Fruit fly (Drosophila melanogaster) whole organism, embryonic: ENCODE data around the gene CG5793.

Source experiments
- Atf6 ChIP-seq: fragments of 200-800 bp; sonication (Bioruptor generic); IDR thresholded peaks from 2 replicates; pipeline ENCODE4 v1.3.6; 2022; ENCODE audit warnings: missing biosample characterization, missing genetic modification characterization
- B-H2 ChIP-seq: fragments of 200-800 bp; sonication (Bioruptor generic); optimal IDR thresholded peaks from 2 replicates; lab custom pipeline; 2018; ENCODE audit warnings: missing biosample characterization, mild to moderate bottlenecking, missing genetic modification characterization
- Bdp1 ChIP-seq: fragments of 200-800 bp; sonication (Bioruptor generic); optimal IDR thresholded peaks from 3 replicates; lab custom pipeline; 2016; ENCODE audit warnings: missing biosample characterization, missing genetic modification characterization
- CG10209 ChIP-seq: fragments of 200-800 bp; sonication (Bioruptor generic); optimal IDR thresholded peaks from 3 replicates; lab custom pipeline; 2017; ENCODE audit warnings: missing biosample characterization, mild to moderate bottlenecking, missing genetic modification characterization, missing genetic modification reagents
- CG11456 ChIP-seq: fragments of 200-800 bp; sonication (Bioruptor generic); IDR thresholded peaks from 3 replicates; pipeline ENCODE4 v1.3.6; 2022; ENCODE audit warnings: missing biosample characterization, missing genetic modification characterization
- CG12071 ChIP-seq: fragments of 200-800 bp; sonication (Bioruptor generic); optimal IDR thresholded peaks from 3 replicates; lab custom pipeline; 2018; ENCODE audit warnings: missing biosample characterization, mild to moderate bottlenecking, missing genetic modification characterization
- CG18262 ChIP-seq: fragments of 200-800 bp; optimal IDR thresholded peaks from 3 replicates; lab custom pipeline; 2019; ENCODE audit warnings: missing biosample characterization, mild to moderate bottlenecking, missing genetic modification characterization, moderate library complexity
- CG18476 ChIP-seq: fragments of 200-800 bp; sonication (Bioruptor generic); optimal IDR thresholded peaks from 2 replicates; lab custom pipeline; 2016; ENCODE audit warnings: missing biosample characterization, mild to moderate bottlenecking, missing genetic modification characterization
- CG2129 ChIP-seq: fragments of 200-800 bp; sonication (Bioruptor generic); IDR thresholded peaks from 2 replicates; pipeline ENCODE4 v1.3.6; 2022; ENCODE audit warnings: missing biosample characterization, missing genetic modification characterization; ENCODE audit not compliant: partially characterized antibody
- CG2202 ChIP-seq: fragments of 200-800 bp; sonication (Bioruptor generic); optimal IDR thresholded peaks from 2 replicates; lab custom pipeline; 2018; ENCODE audit warnings: missing biosample characterization, mild to moderate bottlenecking, missing genetic modification characterization
- CG30020 ChIP-seq: fragments of 200-800 bp; optimal IDR thresholded peaks from 2 replicates; lab custom pipeline; 2019; ENCODE audit warnings: missing biosample characterization, mild to moderate bottlenecking, missing genetic modification characterization, moderate library complexity
- CG31365 ChIP-seq: fragments of 200-800 bp; sonication (Bioruptor generic); optimal IDR thresholded peaks from 2 replicates; lab custom pipeline; 2018; ENCODE audit warnings: missing biosample characterization, mild to moderate bottlenecking, missing genetic modification characterization
- CG33213 ChIP-seq: fragments of 200-800 bp; sonication (Bioruptor generic); optimal IDR thresholded peaks from 3 replicates; lab custom pipeline; 2016; ENCODE audit warnings: missing biosample characterization, missing genetic modification characterization
- CG8765 ChIP-seq: fragments of 200-800 bp; sonication (Bioruptor generic); IDR thresholded peaks from 2 replicates; pipeline ENCODE4 v1.3.6; 2022; ENCODE audit warnings: missing biosample characterization, missing genetic modification characterization
- CkIIα-i1 ChIP-seq: fragments of 200-800 bp; sonication (Bioruptor generic); IDR thresholded peaks from 2 replicates; pipeline ENCODE4 v1.3.6; 2022; ENCODE audit warnings: missing biosample characterization, missing genetic modification characterization
- CrebB ChIP-seq: fragments of 200-800 bp; sonication (Bioruptor generic); optimal IDR thresholded peaks from 3 replicates; lab custom pipeline; 2018; ENCODE audit warnings: missing biosample characterization, mild to moderate bottlenecking, missing genetic modification characterization
- Eip74EF ChIP-seq, 2 experiments: fragments of 200-800 bp in 1 of 2; fragments of >200 bp in 1 of 2; sonication (Bioruptor generic) in 1 of 2; optimal IDR thresholded peaks; 2 replicates each; lab custom pipeline; 2017 to 2019; ENCODE audit warnings: missing biosample characterization in 2 of 2, missing genetic modification characterization in 2 of 2, mild to moderate bottlenecking in 1 of 2, moderate library complexity in 1 of 2
- Fer1 ChIP-seq: fragments of 200-800 bp; sonication (Bioruptor generic); optimal IDR thresholded peaks from 2 replicates; lab custom pipeline; 2017; ENCODE audit warnings: missing biosample characterization, mild to moderate bottlenecking, missing genetic modification characterization
- GATAe ChIP-seq: fragments of 200-800 bp; sonication (Bioruptor generic); conservative IDR thresholded peaks from 2 replicates; pipeline ENCODE4 v1.3.6; 2022; ENCODE audit warnings: missing biosample characterization, missing genetic modification characterization
- HLH3B ChIP-seq: fragments of 200-800 bp; sonication (Bioruptor generic); IDR thresholded peaks from 2 replicates; pipeline ENCODE4 v1.3.6; 2022; ENCODE audit warnings: missing biosample characterization, missing genetic modification characterization
- Hr51 ChIP-seq, 2 experiments: fragments of 200-800 bp; sonication (Bioruptor generic); optimal IDR thresholded peaks; 2 replicates in 1 of 2; 3 replicates in 1 of 2; lab custom pipeline; 2016 to 2018; ENCODE audit warnings: missing biosample characterization in 2 of 2, missing genetic modification characterization in 2 of 2, mild to moderate bottlenecking in 1 of 2, moderate library complexity in 1 of 2
- MESR4 ChIP-seq: fragments of 200-800 bp; sonication (Bioruptor generic); optimal IDR thresholded peaks from 2 replicates; lab custom pipeline; 2018; ENCODE audit warnings: missing biosample characterization, mild to moderate bottlenecking, missing genetic modification characterization, moderate library complexity
- Meics ChIP-seq: fragments of 200-800 bp; sonication (Bioruptor generic); optimal IDR thresholded peaks from 2 replicates; lab custom pipeline; 2017; ENCODE audit warnings: missing biosample characterization, mild to moderate bottlenecking, missing genetic modification characterization
- Myb ChIP-seq: fragments of 200-800 bp; sonication (Bioruptor generic); optimal IDR thresholded peaks from 2 replicates; lab custom pipeline; 2016; ENCODE audit warnings: missing biosample characterization, missing genetic modification characterization
- Oaz ChIP-seq: fragments of 200-800 bp; sonication (Bioruptor generic); IDR thresholded peaks from 2 replicates; pipeline ENCODE4 v1.3.6; 2022; ENCODE audit warnings: missing biosample characterization, missing genetic modification characterization
- Pdp1 ChIP-seq, 2 experiments: fragments of 200-800 bp; sonication (Bioruptor generic); optimal IDR thresholded peaks; 3 replicates each; lab custom pipeline; 2016; ENCODE audit warnings: missing biosample characterization in 2 of 2, missing genetic modification characterization in 2 of 2, mild to moderate bottlenecking in 1 of 2, moderate library complexity in 1 of 2
- Ptx1 ChIP-seq: fragments of 200-800 bp; sonication (Bioruptor generic); IDR thresholded peaks from 2 replicates; pipeline ENCODE4 v1.3.6; 2022; ENCODE audit warnings: missing biosample characterization, missing genetic modification characterization
- Rfx ChIP-seq: fragments of 200-800 bp; sonication (Bioruptor generic); IDR thresholded peaks from 2 replicates; pipeline ENCODE4 v1.3.6; 2022; ENCODE audit warnings: missing biosample characterization, missing genetic modification characterization
- ab ChIP-seq: fragments of 200-800 bp; sonication (Bioruptor generic); optimal IDR thresholded peaks from 2 replicates; lab custom pipeline; 2016; ENCODE audit warnings: missing biosample characterization, missing genetic modification characterization
- ato ChIP-seq: fragments of 200-800 bp; sonication (Bioruptor generic); IDR thresholded peaks from 2 replicates; pipeline ENCODE4 v1.3.6; 2022; ENCODE audit warnings: missing biosample characterization, missing genetic modification characterization; ENCODE audit not compliant: partially characterized antibody
- cg ChIP-seq: fragments of 200-800 bp; sonication (Bioruptor generic); optimal IDR thresholded peaks from 3 replicates; lab custom pipeline; 2019; ENCODE audit warnings: missing biosample characterization, mild to moderate bottlenecking, missing genetic modification characterization, moderate library complexity
- dmrt11E ChIP-seq: fragments of 200-800 bp; sonication (Bioruptor generic); optimal IDR thresholded peaks from 3 replicates; lab custom pipeline; 2018; ENCODE audit warnings: missing biosample characterization, mild to moderate bottlenecking, missing genetic modification characterization, moderate library complexity
- ftz-f1 ChIP-seq: fragments of 200-800 bp; sonication (Bioruptor generic); optimal IDR thresholded peaks from 2 replicates; lab custom pipeline; 2016; ENCODE audit warnings: missing biosample characterization, missing genetic modification characterization
- grau ChIP-seq: fragments of 200-800 bp; optimal IDR thresholded peaks from 3 replicates; lab custom pipeline; 2019; ENCODE audit warnings: missing biosample characterization, mild to moderate bottlenecking, missing genetic modification characterization, moderate library complexity
- grn ChIP-seq: fragments of 200-800 bp; sonication (Bioruptor generic); optimal IDR thresholded peaks from 3 replicates; lab custom pipeline; 2017; ENCODE audit warnings: missing biosample characterization, missing genetic modification characterization
- kah ChIP-seq: fragments of 200-800 bp; sonication (Bioruptor generic); optimal IDR thresholded peaks from 2 replicates; lab custom pipeline; 2018; ENCODE audit warnings: missing biosample characterization, mild to moderate bottlenecking, missing genetic modification characterization
- kay ChIP-seq: fragments of 200-800 bp; sonication (Bioruptor generic); optimal IDR thresholded peaks from 2 replicates; lab custom pipeline; 2016; ENCODE audit warnings: missing biosample characterization, missing genetic modification characterization
- klu ChIP-seq: fragments of 200-800 bp; sonication (Bioruptor generic); IDR thresholded peaks from 2 replicates; pipeline ENCODE4 v1.3.6; 2022; ENCODE audit warnings: missing biosample characterization, missing genetic modification characterization
- lilli ChIP-seq: fragments of 200-800 bp; sonication (Bioruptor generic); optimal IDR thresholded peaks from 3 replicates; lab custom pipeline; 2016; ENCODE audit warnings: missing biosample characterization, missing genetic modification characterization
- oc ChIP-seq: fragments of 200-800 bp; sonication (Bioruptor generic); optimal IDR thresholded peaks from 2 replicates; lab custom pipeline; 2018; ENCODE audit warnings: missing biosample characterization, mild to moderate bottlenecking, missing genetic modification characterization, moderate library complexity
- pfk ChIP-seq: fragments of 200-800 bp; sonication (Bioruptor generic); optimal IDR thresholded peaks from 2 replicates; lab custom pipeline; 2018; ENCODE audit warnings: missing biosample characterization, mild to moderate bottlenecking, missing genetic modification characterization, moderate library complexity
- prd ChIP-seq, 3 experiments: fragments of >200 bp in 2 of 3; fragments of 200-800 bp in 1 of 3; sonication (Bioruptor generic) in 1 of 3; optimal IDR thresholded peaks in 2 of 3; IDR thresholded peaks in 1 of 3; 2 replicates in 2 of 3; 3 replicates in 1 of 3; pipeline versions ENCODE4 v1.3.6 to Lab custom; 2017 to 2022; ENCODE audit warnings: missing biosample characterization in 1 of 3, missing genetic modification characterization in 1 of 3
- pros ChIP-seq: fragments of 200-800 bp; sonication (Bioruptor generic); optimal IDR thresholded peaks from 3 replicates; lab custom pipeline; 2019; ENCODE audit warnings: missing biosample characterization, mild to moderate bottlenecking, missing genetic modification characterization, moderate library complexity
- sima ChIP-seq: fragments of 200-800 bp; sonication (Bioruptor generic); optimal IDR thresholded peaks from 2 replicates; lab custom pipeline; 2016; ENCODE audit warnings: missing biosample characterization, missing genetic modification characterization
- slp2 ChIP-seq: fragments of 200-800 bp; sonication (Bioruptor generic); optimal IDR thresholded peaks from 2 replicates; lab custom pipeline; 2016; ENCODE audit warnings: missing biosample characterization, missing genetic modification characterization
- sug ChIP-seq: fragments of 200-800 bp; optimal IDR thresholded peaks from 2 replicates; lab custom pipeline; 2019; ENCODE audit warnings: missing biosample characterization, mild to moderate bottlenecking, missing genetic modification characterization, moderate library complexity
- tap ChIP-seq: fragments of 200-800 bp; optimal IDR thresholded peaks from 3 replicates; lab custom pipeline; 2019; ENCODE audit warnings: missing biosample characterization, mild to moderate bottlenecking, missing genetic modification characterization, moderate library complexity
- tll ChIP-seq, 2 experiments: fragments of 200-800 bp in 1 of 2; fragments of >200 bp in 1 of 2; sonication (Bioruptor generic) in 1 of 2; optimal IDR thresholded peaks; 2 replicates each; lab custom pipeline; 2017 to 2019; ENCODE audit warnings: missing biosample characterization in 2 of 2, missing genetic modification characterization in 2 of 2, mild to moderate bottlenecking in 1 of 2, moderate library complexity in 1 of 2
- trh ChIP-seq: fragments of 200-800 bp; sonication (Bioruptor generic); optimal IDR thresholded peaks from 2 replicates; lab custom pipeline; 2016; ENCODE audit warnings: missing biosample characterization, missing genetic modification characterization
- vvl ChIP-seq: fragments of 200-800 bp; sonication (Bioruptor generic); IDR thresholded peaks from 2 replicates; pipeline ENCODE4 v1.3.6; 2022; ENCODE audit warnings: missing biosample characterization, missing genetic modification characterization

Gene CG5793

dm6 chr3R:21163318-21163828 lies 36.0 kb downstream of the CG5793 start, which contains the start of gene CG5810:
Gene CG5810 (plus strand): TSS chr3R:21163778.
- peak; percentile 18 for TF ChIP-seq Meics (GFP tag; lab: Kevin White, UChicago)
- peak; percentile 48 for TF ChIP-seq Fer1 (GFP tag; lab: Kevin White, UChicago)
- TF ChIP-seq Hr51 (GFP tag; optimal IDR thresholded peaks at IDR 0.05; lab: Kevin White, UChicago): peak in 1 of 2 experiments; percentile 1
- no peak for TF ChIP-seq kay (GFP tag; lab: Kevin White, UChicago)
- no peak for TF ChIP-seq MESR4 (GFP tag; lab: Kevin White, UChicago)
- TF ChIP-seq CG2129: no peak
- TF ChIP-seq CkIIα-i1 (GFP tag; lab: Robert Waterston, UW): no peak
- peak; percentile 38 for TF ChIP-seq grau (tag; lab: Kevin White, UChicago)
- TF ChIP-seq Rfx (GFP tag; lab: Robert Waterston, UW): peak; percentile 12; the same call in 1 of the 2 replicates
- TF ChIP-seq sug: peak; percentile 96
- TF ChIP-seq ab (GFP tag; lab: Kevin White, UChicago): no peak
- TF ChIP-seq lilli (GFP tag; lab: Kevin White, UChicago): no peak
- TF ChIP-seq tap (tag; lab: Kevin White, UChicago): no peak
- TF ChIP-seq CG31365 (tag; lab: Kevin White, UChicago): no peak
- no peak for TF ChIP-seq oc (tag; lab: Kevin White, UChicago)
- no peak for TF ChIP-seq ato
- no peak for TF ChIP-seq tll (GFP tag; optimal IDR thresholded peaks at IDR 0.05; lab: Kevin White, UChicago)
- no peak for TF ChIP-seq CG8765
- TF ChIP-seq kah (GFP tag; lab: Kevin White, UChicago): no peak
- TF ChIP-seq pfk (GFP tag; lab: Kevin White, UChicago): no peak
- TF ChIP-seq GATAe (GFP tag; lab: Robert Waterston, UW): peak; percentile 33; the same call in 1 of the 2 replicates
- no peak for TF ChIP-seq CG10209 (GFP tag; lab: Kevin White, UChicago)
- TF ChIP-seq CG30020 (tag; lab: Kevin White, UChicago): no peak
- TF ChIP-seq slp2 (GFP tag; lab: Kevin White, UChicago): no peak
- no peak for TF ChIP-seq sima (GFP tag; lab: Kevin White, UChicago)
- TF ChIP-seq CG11456: no peak
- TF ChIP-seq grn (GFP tag; lab: Kevin White, UChicago): peak; percentile 58
- no peak for TF ChIP-seq ftz-f1 (GFP tag; lab: Kevin White, UChicago)
- TF ChIP-seq HLH3B (GFP tag; lab: Robert Waterston, UW): no peak
- TF ChIP-seq Oaz (GFP tag; lab: Robert Waterston, UW): no peak
- TF ChIP-seq CrebB (tag; lab: Kevin White, UChicago): peak; percentile 84
- TF ChIP-seq dmrt11E (tag; lab: Kevin White, UChicago): no peak
- no peak for TF ChIP-seq Myb (GFP tag; lab: Kevin White, UChicago)
- TF ChIP-seq Atf6 (GFP tag; lab: Robert Waterston, UW): peak; percentile 57; the same call in 1 of the 2 replicates
- TF ChIP-seq vvl (GFP tag; lab: Robert Waterston, UW): no peak
- no peak for TF ChIP-seq Eip74EF (GFP tag; optimal IDR thresholded peaks at IDR 0.05; lab: Kevin White, UChicago)
- no peak for TF ChIP-seq CG2202 (tag; lab: Kevin White, UChicago)
- TF ChIP-seq Bdp1 (GFP tag; lab: Kevin White, UChicago): no peak
- TF ChIP-seq B-H2 (GFP tag; lab: Kevin White, UChicago): peak; percentile 93
- no peak for TF ChIP-seq Ptx1 (GFP tag; lab: Robert Waterston, UW)
- no peak for TF ChIP-seq klu (GFP tag; lab: Robert Waterston, UW)
- TF ChIP-seq trh: no peak
- no peak for TF ChIP-seq CG33213
- no peak for TF ChIP-seq CG18476 (GFP tag; lab: Kevin White, UChicago)
- TF ChIP-seq prd (optimal IDR thresholded peaks at IDR 0.05; lab: Kevin White, UChicago): no peak
- no peak for TF ChIP-seq prd (GFP tag; IDR thresholded peaks at IDR 0.05; lab: Robert Waterston, UW)
- TF ChIP-seq Pdp1 (GFP tag; optimal IDR thresholded peaks at IDR 0.05; lab: Kevin White, UChicago): peak in 1 of 2 experiments; percentile 66
- peak; percentile 12 for TF ChIP-seq CG12071 (GFP tag; lab: Kevin White, UChicago)
- no peak for TF ChIP-seq CG18262 (tag; lab: Kevin White, UChicago)
- TF ChIP-seq pros (GFP tag; lab: Kevin White, UChicago): no peak
- no peak for TF ChIP-seq cg (GFP tag; lab: Kevin White, UChicago)
